Fruit fly (Drosophila melanogaster) whole organism, embryonic: ENCODE results near the gene Wbp2.
A peak's percentile ranks its signal among the peaks of the same experiment; 100 is the strongest.

Experiments used
- Antp ChIP-seq: fragments of 200-800 bp; sonication (Bioruptor generic); optimal IDR thresholded peaks from 3 replicates; lab custom pipeline; 2016; ENCODE audit warnings: missing biosample characterization, missing genetic modification characterization
- Awh ChIP-seq: fragments of 200-800 bp; sonication (Bioruptor generic); IDR thresholded peaks from 2 replicates; pipeline ENCODE4, ENCODE4 v1.3.6; 2022; ENCODE audit warnings: missing biosample characterization, missing genetic modification characterization
- C15 ChIP-seq: fragments of 200-800 bp; sonication (Bioruptor generic); IDR thresholded peaks from 3 replicates; pipeline ENCODE4 v1.3.6; 2022; ENCODE audit warnings: missing biosample characterization, missing genetic modification characterization
- CG10462 ChIP-seq: fragments of 200-800 bp; sonication (Bioruptor generic); optimal IDR thresholded peaks from 2 replicates; lab custom pipeline; 2016; ENCODE audit warnings: missing biosample characterization, missing genetic modification characterization
- CG11093 ChIP-seq: fragments of 200-800 bp; sonication (Bioruptor generic); IDR thresholded peaks from 3 replicates; pipeline ENCODE4 v1.3.6; 2022; ENCODE audit warnings: missing biosample characterization, missing genetic modification characterization
- CG11696 ChIP-seq: fragments of 200-800 bp; sonication (Bioruptor generic); IDR thresholded peaks from 2 replicates; pipeline ENCODE4 v1.3.6; 2022; ENCODE audit warnings: missing biosample characterization, missing genetic modification characterization
- CG12071 ChIP-seq: fragments of 200-800 bp; sonication (Bioruptor generic); optimal IDR thresholded peaks from 3 replicates; lab custom pipeline; 2018; ENCODE audit warnings: missing biosample characterization, mild to moderate bottlenecking, missing genetic modification characterization
- CG15269 ChIP-seq: fragments of 200-800 bp; sonication (Bioruptor generic); optimal IDR thresholded peaks from 2 replicates; lab custom pipeline; 2018; ENCODE audit warnings: missing biosample characterization, mild to moderate bottlenecking, missing genetic modification characterization, moderate library complexity
- CG17186 ChIP-seq: fragments of 200-800 bp; sonication (Bioruptor generic); optimal IDR thresholded peaks from 3 replicates; lab custom pipeline; 2017; ENCODE audit warnings: missing biosample characterization, missing genetic modification reagents, missing genetic modification characterization
- CG17361 ChIP-seq: fragments of 200-800 bp; sonication (Bioruptor generic); IDR thresholded peaks from 3 replicates; pipeline ENCODE4 v1.3.6; 2022; ENCODE audit warnings: missing biosample characterization, missing genetic modification characterization
- CG17612 ChIP-seq: fragments of 200-800 bp; sonication (Bioruptor generic); IDR thresholded peaks from 2 replicates; pipeline ENCODE4 v1.3.6; 2022; ENCODE audit warnings: missing biosample characterization, missing genetic modification characterization
- CG31441 ChIP-seq: fragments of 200-800 bp; sonication (Bioruptor generic); IDR thresholded peaks from 2 replicates; pipeline ENCODE4 v1.3.6; 2022; ENCODE audit warnings: missing biosample characterization, missing genetic modification characterization
- CG3281 ChIP-seq: fragments of 200-800 bp; sonication (Bioruptor generic); optimal IDR thresholded peaks from 3 replicates; lab custom pipeline; 2017; ENCODE audit warnings: missing biosample characterization, mild to moderate bottlenecking, missing genetic modification characterization
- CG3726 ChIP-seq: fragments of 200-800 bp; sonication (Bioruptor generic); IDR thresholded peaks from 3 replicates; pipeline ENCODE4, ENCODE4 v1.3.6; 2022; ENCODE audit warnings: missing biosample characterization, missing genetic modification characterization
- CG6765 ChIP-seq: fragments of 200-800 bp; sonication (Bioruptor generic); optimal IDR thresholded peaks from 3 replicates; lab custom pipeline; 2017; ENCODE audit warnings: missing biosample characterization, mild to moderate bottlenecking, missing genetic modification characterization
- CG7271 ChIP-seq: fragments of 200-800 bp; sonication (Bioruptor generic); optimal IDR thresholded peaks from 2 replicates; lab custom pipeline; 2018; ENCODE audit warnings: missing biosample characterization, mild to moderate bottlenecking, missing genetic modification characterization, moderate library complexity
- CG9876 ChIP-seq: fragments of 200-800 bp; sonication (Bioruptor generic); optimal IDR thresholded peaks from 2 replicates; lab custom pipeline; 2016; ENCODE audit warnings: missing biosample characterization, missing genetic modification characterization
- D ChIP-seq, 2 experiments: fragments of 200-800 bp in 1 of 2; fragments of >200 bp in 1 of 2; sonication (Bioruptor generic) in 1 of 2; optimal IDR thresholded peaks; 2 replicates in 1 of 2; 3 replicates in 1 of 2; lab custom pipeline; 2017; ENCODE audit warnings: mild to moderate bottlenecking in 1 of 2, missing biosample characterization in 1 of 2, missing genetic modification characterization in 1 of 2, missing genetic modification reagents in 1 of 2
- Fer2 ChIP-seq: fragments of 200-800 bp; sonication (Bioruptor generic); optimal IDR thresholded peaks from 2 replicates; lab custom pipeline; 2018; ENCODE audit warnings: missing biosample characterization, mild to moderate bottlenecking, missing genetic modification characterization, moderate library complexity
- HmgD ChIP-seq: fragments of 200-800 bp; sonication (Bioruptor generic); optimal IDR thresholded peaks from 3 replicates; lab custom pipeline; 2016; ENCODE audit warnings: missing biosample characterization, missing genetic modification characterization
- Hr3 ChIP-seq: fragments of 200-800 bp; sonication (Bioruptor generic); optimal IDR thresholded peaks from 3 replicates; lab custom pipeline; 2016; ENCODE audit warnings: missing biosample characterization, missing genetic modification characterization
- Jarid2 ChIP-seq: fragments of 200-800 bp; sonication (Bioruptor generic); optimal IDR thresholded peaks from 3 replicates; lab custom pipeline; 2017; ENCODE audit warnings: mild to moderate bottlenecking, missing biosample characterization, missing genetic modification reagents, missing genetic modification characterization
- Max ChIP-seq: fragments of 200-800 bp; sonication (Bioruptor generic); optimal IDR thresholded peaks from 2 replicates; lab custom pipeline; 2016; ENCODE audit warnings: missing biosample characterization, mild to moderate bottlenecking, missing genetic modification characterization
- Meics ChIP-seq: fragments of 200-800 bp; sonication (Bioruptor generic); optimal IDR thresholded peaks from 2 replicates; lab custom pipeline; 2017; ENCODE audit warnings: missing biosample characterization, mild to moderate bottlenecking, missing genetic modification characterization
- Myb ChIP-seq: fragments of 200-800 bp; sonication (Bioruptor generic); optimal IDR thresholded peaks from 2 replicates; lab custom pipeline; 2016; ENCODE audit warnings: missing biosample characterization, missing genetic modification characterization
- Optix ChIP-seq: fragments of 200-800 bp; sonication (Bioruptor generic); IDR thresholded peaks from 3 replicates; pipeline ENCODE4 v1.3.6; 2022; ENCODE audit warnings: missing biosample characterization, missing genetic modification characterization
- Pdp1 ChIP-seq, 2 experiments: fragments of 200-800 bp; sonication (Bioruptor generic); optimal IDR thresholded peaks; 3 replicates each; lab custom pipeline; 2016; ENCODE audit warnings: missing biosample characterization in 2 of 2, missing genetic modification characterization in 2 of 2, mild to moderate bottlenecking in 1 of 2, moderate library complexity in 1 of 2
- Rx ChIP-seq: fragments of 200-800 bp; sonication (Bioruptor generic); IDR thresholded peaks from 2 replicates; pipeline ENCODE4 v1.3.6; 2022; ENCODE audit warnings: missing biosample characterization, missing genetic modification characterization
- Side ChIP-seq: fragments of 200-800 bp; sonication (Bioruptor generic); optimal IDR thresholded peaks from 2 replicates; lab custom pipeline; 2016; ENCODE audit warnings: missing biosample characterization, missing genetic modification characterization
- Vsx1 ChIP-seq: fragments of 200-800 bp; sonication (Bioruptor generic); optimal IDR thresholded peaks from 2 replicates; lab custom pipeline; 2017; ENCODE audit warnings: missing biosample characterization, mild to moderate bottlenecking, missing genetic modification characterization, missing genetic modification reagents
- bowl ChIP-seq: fragments of 200-800 bp; sonication (Bioruptor generic); IDR thresholded peaks from 2 replicates; pipeline ENCODE4 v1.3.6; 2022; ENCODE audit warnings: missing biosample characterization, missing genetic modification characterization
- crol ChIP-seq: fragments of 200-800 bp; sonication (Bioruptor generic); IDR thresholded peaks from 2 replicates; pipeline ENCODE4 v1.3.6; 2022; ENCODE audit warnings: missing biosample characterization, missing genetic modification characterization
- da ChIP-seq: fragments of 200-800 bp; sonication (Bioruptor generic); optimal IDR thresholded peaks from 2 replicates; lab custom pipeline; 2016; ENCODE audit warnings: missing biosample characterization, missing genetic modification characterization
- dmrt99B ChIP-seq: fragments of 200-800 bp; sonication (Bioruptor generic); optimal IDR thresholded peaks from 2 replicates; lab custom pipeline; 2018; ENCODE audit warnings: missing biosample characterization, mild to moderate bottlenecking, missing genetic modification characterization, moderate library complexity
- fru ChIP-seq: fragments of >200 bp; optimal IDR thresholded peaks from 2 replicates; lab custom pipeline; 2017
- grau ChIP-seq: fragments of 200-800 bp; optimal IDR thresholded peaks from 3 replicates; lab custom pipeline; 2019; ENCODE audit warnings: missing biosample characterization, mild to moderate bottlenecking, missing genetic modification characterization, moderate library complexity
- hbn ChIP-seq: fragments of 200-800 bp; sonication (Bioruptor generic); IDR thresholded peaks from 2 replicates; pipeline ENCODE4 v1.3.6; 2022; ENCODE audit warnings: missing biosample characterization, missing genetic modification characterization; ENCODE audit not compliant: partially characterized antibody
- org-1 ChIP-seq: fragments of 200-800 bp; sonication (Bioruptor generic); optimal IDR thresholded peaks from 2 replicates; lab custom pipeline; 2017; ENCODE audit warnings: missing biosample characterization, missing genetic modification characterization
- ranshi ChIP-seq: fragments of 200-800 bp; sonication (Bioruptor generic); IDR thresholded peaks from 2 replicates; pipeline ENCODE4 v1.3.6; 2022; ENCODE audit warnings: missing biosample characterization, missing genetic modification characterization
- sim ChIP-seq: fragments of 200-800 bp; sonication (Bioruptor generic); IDR thresholded peaks from 2 replicates; pipeline ENCODE4 v1.3.6; 2022; ENCODE audit warnings: missing biosample characterization, missing genetic modification characterization
- sna ChIP-seq: fragments of 200-800 bp; sonication (Bioruptor generic); IDR thresholded peaks from 2 replicates; pipeline ENCODE4 v1.3.6; 2022; ENCODE audit warnings: missing biosample characterization, missing genetic modification characterization; ENCODE audit not compliant: partially characterized antibody
- wek ChIP-seq: fragments of 200-800 bp; sonication (Bioruptor generic); optimal IDR thresholded peaks from 3 replicates; lab custom pipeline; 2018; ENCODE audit warnings: missing biosample characterization, mild to moderate bottlenecking, missing genetic modification characterization, moderate library complexity

Gene Wbp2

dm6 chr3L:12804035-12804729 lies 45.8 kb upstream of the Wbp2 start (continued):
- TF ChIP-seq Optix (no peak), hbn (GFP tag; lab: Robert Waterston, UW) (0 out of 2 replicates have a peak, but pooled peaks have one; percentile 28), CG9876 (no peak), CG7271 (tag; lab: Kevin White, UChicago) (no peak), Meics (GFP tag; lab: Kevin White, UChicago) (peak; percentile 30), Myb (GFP tag; lab: Kevin White, UChicago) (no peak), wek (GFP tag; lab: Kevin White, UChicago) (no peak), CG17612 (GFP tag; lab: Robert Waterston, UW) (no peak), Vsx1 (GFP tag; lab: Kevin White, UChicago) (no peak), fru (no peak), da (GFP tag; lab: Kevin White, UChicago) (no peak), dmrt99B (tag; lab: Kevin White, UChicago) (no peak), CG31441 (GFP tag; lab: Robert Waterston, UW) (0 out of 2 replicates have a peak, but pooled peaks have one; percentile 7), D (optimal IDR thresholded peaks at IDR 0.05; lab: Kevin White, UChicago) (no peak), D (GFP tag; optimal IDR thresholded peaks at IDR 0.05; lab: Kevin White, UChicago) (no peak), Max (GFP tag; lab: Kevin White, UChicago) (no peak), Antp (GFP tag; lab: Kevin White, UChicago) (no peak), Hr3 (GFP tag; lab: Kevin White, UChicago) (no peak), ranshi (GFP tag; lab: Robert Waterston, UW) (no peak), CG12071 (GFP tag; lab: Kevin White, UChicago) (peak; percentile 23), CG10462 (GFP tag; lab: Kevin White, UChicago) (no peak), Fer2 (tag; lab: Kevin White, UChicago) (no peak), bowl (GFP tag; lab: Robert Waterston, UW) (no peak), crol (GFP tag; lab: Robert Waterston, UW) (peak; percentile 96), Jarid2 (no peak), Side (no peak), CG11696 (no peak; the same call in 1 of the 2 replicates), sim (no peak), CG6765 (GFP tag; lab: Kevin White, UChicago) (peak; percentile 20), C15 (GFP tag; lab: Robert Waterston, UW) (no peak), org-1 (no peak), HmgD (no peak), Awh (GFP tag; lab: Robert Waterston, UW) (peak; percentile 44), CG15269 (tag; lab: Kevin White, UChicago) (no peak), CG17361 (GFP tag; lab: Robert Waterston, UW) (0 out of 3 replicates have a peak, but pooled peaks have one; percentile 47), CG11093 (no peak), grau (tag; lab: Kevin White, UChicago) (peak; percentile 17), Pdp1 (GFP tag; optimal IDR thresholded peaks at IDR 0.05; lab: Kevin White, UChicago) (peak in 1 of 2 experiments; percentile 25), Rx (GFP tag; lab: Robert Waterston, UW) (no peak), CG3726 (GFP tag; lab: Robert Waterston, UW) (no peak), sna (0 out of 2 replicates have a peak, but pooled peaks have one; percentile 14), CG17186 (no peak), CG3281 (GFP tag; lab: Kevin White, UChicago) (peak; percentile 30)
- TF ChIP-seq, all 482 proteins: peak for 41
